Worm (Caenorhabditis elegans) whole organism, L1 larva: ENCODE data around the gene dex-1.

Experiments
- efl-1 ChIP-seq, 4 experiments: fragments of 150-350 bp; optimal IDR thresholded peaks in 3 of 4; peaks in 1 of 4; 1 replicate in 1 of 4; 2 replicates in 3 of 4; lab custom pipeline; 2014; ENCODE audit warnings: missing biosample characterization in 2 of 4, missing genetic modification characterization in 2 of 4, missing genetic modification reagents in 2 of 4
- mef-2 ChIP-seq: fragments of 150-350 bp; optimal IDR thresholded peaks from 2 replicates; lab custom pipeline; 2014; ENCODE audit warnings: missing biosample characterization, missing genetic modification characterization
- pax-3 ChIP-seq: fragments of 200-800 bp; sonication (Bioruptor generic); optimal IDR thresholded peaks from 2 replicates; lab custom pipeline; 2018; ENCODE audit warnings: mild to moderate bottlenecking, missing genetic modification characterization, moderate library complexity, missing compliant biosample characterization

DNA sequence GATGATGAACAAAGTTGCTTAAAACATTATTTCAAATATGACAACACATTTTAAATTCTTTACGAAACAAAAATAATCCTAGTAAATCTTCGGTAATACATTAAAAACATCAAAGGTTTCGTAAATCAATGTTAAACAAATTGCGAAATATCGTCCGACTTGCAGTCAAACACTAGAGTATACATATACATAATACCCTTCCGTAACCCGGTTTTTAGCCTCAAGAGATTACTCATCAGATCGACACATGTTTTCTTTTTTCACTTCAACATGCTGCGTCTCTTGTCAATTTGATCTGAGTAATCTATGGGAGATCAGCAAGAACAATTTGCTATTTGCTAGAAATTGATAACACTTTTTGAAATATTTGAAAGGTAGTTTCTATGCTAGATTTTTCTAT is 20.4 kb downstream of the dex-1 start:
- no peak for TF ChIP-seq mef-2
- TF ChIP-seq pax-3 (tag; lab: Kevin White, UChicago) = no peak
- TF ChIP-seq efl-1 (optimal IDR thresholded peaks at IDR 0.05; lab: Kevin White, UChicago) = no peak
- TF ChIP-seq efl-1 (GFP tag; optimal IDR thresholded peaks at IDR 0.05 in 1 of 2; lab: Kevin White, UChicago) = peak in 1 of 2 experiments; percentile 1
